Worm (Caenorhabditis elegans): ENCODE data around the gene nhr-288.

Gene nhr-288

ce11 chrV:18382590-18382989, at the start of gene nhr-288:
nhr-288 (minus strand) TSS chrV:18382690.
- TF ChIP-seq ets-7 (tag; optimal IDR thresholded peaks at IDR 0.05) (no peak), hmbx-1 (tag; optimal IDR thresholded peaks at IDR 0.05) (no peak), pes-1 (GFP tag; IDR thresholded peaks at IDR 0.05) (no peak), tbx-11 (GFP tag; IDR thresholded peaks at IDR 0.05) (no peak), aly-1 (tag; optimal IDR thresholded peaks at IDR 0.05) (no peak), hmg-4 (GFP tag; optimal IDR thresholded peaks at IDR 0.05) (no peak), sea-1 (GFP tag; conservative IDR thresholded peaks at IDR 0.05) (no peak), hnd-1 (tag; optimal IDR thresholded peaks at IDR 0.05) (no peak), scrt-1 (GFP tag; IDR thresholded peaks at IDR 0.05) (no peak), tra-4 (tag; optimal IDR thresholded peaks at IDR 0.05) (no peak), F13C5.2 (tag; optimal IDR thresholded peaks at IDR 0.05) (no peak), ama-1 (optimal IDR thresholded peaks at IDR 0.05) (no peak), ceh-13 (GFP tag; optimal IDR thresholded peaks at IDR 0.05) (no peak)

ce11 chrV:18431450-18431849, 49.0 kb upstream of the nhr-288 start, which contains the start of gene srw-82:
srw-82 (plus strand) TSS chrV:18431750.
- no peak for TF ChIP-seq sea-1 (GFP tag; conservative IDR thresholded peaks at IDR 0.05)
- no peak for TF ChIP-seq pes-1 (GFP tag; IDR thresholded peaks at IDR 0.05)
- TF ChIP-seq ceh-13 (GFP tag; optimal IDR thresholded peaks at IDR 0.05): no peak
- no peak for TF ChIP-seq hmbx-1 (tag; optimal IDR thresholded peaks at IDR 0.05)
- no peak for TF ChIP-seq tra-4 (tag; optimal IDR thresholded peaks at IDR 0.05)
- no peak for TF ChIP-seq scrt-1 (GFP tag; IDR thresholded peaks at IDR 0.05)
- TF ChIP-seq aly-1 (tag; optimal IDR thresholded peaks at IDR 0.05): no peak
- no peak for TF ChIP-seq ets-7 (tag; optimal IDR thresholded peaks at IDR 0.05)
- no peak for TF ChIP-seq ama-1 (optimal IDR thresholded peaks at IDR 0.05)
- no peak for TF ChIP-seq tbx-11 (GFP tag; IDR thresholded peaks at IDR 0.05)
- no peak for TF ChIP-seq F13C5.2 (tag; optimal IDR thresholded peaks at IDR 0.05)
- no peak for TF ChIP-seq tbx-37 (GFP tag; conservative IDR thresholded peaks at IDR 0.05)
- TF ChIP-seq flt-1 (GFP tag; IDR thresholded peaks at IDR 0.05): no peak
- TF ChIP-seq hnd-1 (tag; optimal IDR thresholded peaks at IDR 0.05): no peak
- TF ChIP-seq ceh-36 (tag; optimal IDR thresholded peaks at IDR 0.05): no peak
- no peak for TF ChIP-seq hmg-4 (GFP tag; optimal IDR thresholded peaks at IDR 0.05)
- no peak for TF ChIP-seq B0310.2 (tag; optimal IDR thresholded peaks at IDR 0.05)

- no peak for TF ChIP-seq ceh-13 (GFP tag; optimal IDR thresholded peaks at IDR 0.05)
- no peak for TF ChIP-seq F13C5.2 (tag; optimal IDR thresholded peaks at IDR 0.05)
- TF ChIP-seq scrt-1 (GFP tag; IDR thresholded peaks at IDR 0.05): no peak
- TF ChIP-seq flt-1 (GFP tag; IDR thresholded peaks at IDR 0.05): no peak
- no peak for TF ChIP-seq ama-1 (optimal IDR thresholded peaks at IDR 0.05)
- TF ChIP-seq B0310.2 (tag; optimal IDR thresholded peaks at IDR 0.05): no peak
- TF ChIP-seq tbx-11 (GFP tag; IDR thresholded peaks at IDR 0.05): no peak
- TF ChIP-seq hnd-1 (tag; optimal IDR thresholded peaks at IDR 0.05): no peak
- TF ChIP-seq ceh-36 (tag; optimal IDR thresholded peaks at IDR 0.05): no peak
- TF ChIP-seq sea-1 (GFP tag; conservative IDR thresholded peaks at IDR 0.05): no peak
- TF ChIP-seq ets-7 (tag; optimal IDR thresholded peaks at IDR 0.05): no peak
- TF ChIP-seq hmg-4 (GFP tag; optimal IDR thresholded peaks at IDR 0.05): no peak
- TF ChIP-seq aly-1 (tag; optimal IDR thresholded peaks at IDR 0.05): no peak
- TF ChIP-seq tra-4 (tag; optimal IDR thresholded peaks at IDR 0.05): no peak
- TF ChIP-seq pes-1 (GFP tag; IDR thresholded peaks at IDR 0.05): no peak
- TF ChIP-seq tbx-37 (GFP tag; conservative IDR thresholded peaks at IDR 0.05): no peak
Measured at ce11 chrV:18430826-18431225, 48.3 kb upstream of the nhr-288 start.

ce11 chrV:18426280-18426679, 43.8 kb upstream of the nhr-288 start, which contains the start of gene srw-83:
srw-83 (plus strand) TSS chrV:18426580.
- no peak for TF ChIP-seq tra-4 (tag; optimal IDR thresholded peaks at IDR 0.05)
- TF ChIP-seq scrt-1 (GFP tag; IDR thresholded peaks at IDR 0.05): no peak
- no peak for TF ChIP-seq ama-1 (optimal IDR thresholded peaks at IDR 0.05)
- no peak for TF ChIP-seq B0310.2 (tag; optimal IDR thresholded peaks at IDR 0.05)
- no peak for TF ChIP-seq tbx-37 (GFP tag; conservative IDR thresholded peaks at IDR 0.05)
- no peak for TF ChIP-seq hmbx-1 (tag; optimal IDR thresholded peaks at IDR 0.05)
- no peak for TF ChIP-seq F13C5.2 (tag; optimal IDR thresholded peaks at IDR 0.05)
- TF ChIP-seq hnd-1 (tag; optimal IDR thresholded peaks at IDR 0.05): no peak
- no peak for TF ChIP-seq sea-1 (GFP tag; conservative IDR thresholded peaks at IDR 0.05)
- no peak for TF ChIP-seq aly-1 (tag; optimal IDR thresholded peaks at IDR 0.05)
- no peak for TF ChIP-seq ceh-13 (GFP tag; optimal IDR thresholded peaks at IDR 0.05)
- no peak for TF ChIP-seq flt-1 (GFP tag; IDR thresholded peaks at IDR 0.05)
- no peak for TF ChIP-seq ceh-36 (tag; optimal IDR thresholded peaks at IDR 0.05)
- TF ChIP-seq pes-1 (GFP tag; IDR thresholded peaks at IDR 0.05): no peak
- no peak for TF ChIP-seq tbx-11 (GFP tag; IDR thresholded peaks at IDR 0.05)

ce11 chrV:18425544-18425943, 43.1 kb upstream of the nhr-288 start, which contains the start of gene ZK262.19:
ZK262.19 (minus strand) TSS chrV:18425644.
- no peak for TF ChIP-seq sea-1 (GFP tag; conservative IDR thresholded peaks at IDR 0.05)

ce11 chrV:18424471-18424870, 42.0 kb upstream of the nhr-288 start, which contains the start of gene ZK262.4:
ZK262.4 (minus strand) TSS chrV:18424571.
- TF ChIP-seq ceh-13 (GFP tag; optimal IDR thresholded peaks at IDR 0.05) (no peak), hmg-4 (GFP tag; optimal IDR thresholded peaks at IDR 0.05) (no peak), sea-1 (GFP tag; conservative IDR thresholded peaks at IDR 0.05) (no peak), ama-1 (optimal IDR thresholded peaks at IDR 0.05) (no peak), aly-1 (tag; optimal IDR thresholded peaks at IDR 0.05) (no peak), scrt-1 (GFP tag; IDR thresholded peaks at IDR 0.05) (no peak), hmbx-1 (tag; optimal IDR thresholded peaks at IDR 0.05) (no peak), flt-1 (GFP tag; IDR thresholded peaks at IDR 0.05) (no peak), tra-4 (tag; optimal IDR thresholded peaks at IDR 0.05) (no peak)

DNA sequence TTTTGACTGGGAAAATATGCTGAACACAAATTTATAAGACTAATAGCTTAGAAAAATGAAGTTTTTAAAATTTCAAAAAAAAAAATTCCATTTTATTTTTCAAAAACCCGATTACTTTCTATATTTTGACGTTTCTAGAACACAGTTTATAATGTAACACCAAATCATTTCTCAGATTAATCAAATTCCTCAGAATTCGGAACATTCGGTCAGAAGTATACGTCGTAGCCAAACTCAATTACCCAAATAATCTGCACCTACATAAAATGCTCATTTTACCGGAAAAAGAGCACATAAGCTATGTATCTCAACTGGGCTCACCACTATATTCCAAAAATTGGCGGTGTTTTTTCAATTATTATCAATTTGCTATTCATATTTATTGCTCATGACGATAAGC, 38.3 kb upstream of the nhr-288 start, which contains the start of gene srj-26:
TSS of gene srj-26 (plus strand) at position 301 of the 400 bp plus-strand sequence.
- no peak for TF ChIP-seq ceh-36 (tag; optimal IDR thresholded peaks at IDR 0.05)
- no peak for TF ChIP-seq pes-1 (GFP tag; IDR thresholded peaks at IDR 0.05)
- no peak for TF ChIP-seq ama-1 (optimal IDR thresholded peaks at IDR 0.05)
- TF ChIP-seq tbx-37 (GFP tag; conservative IDR thresholded peaks at IDR 0.05): no peak
- TF ChIP-seq hmg-4 (GFP tag; optimal IDR thresholded peaks at IDR 0.05): no peak
- no peak for TF ChIP-seq B0310.2 (tag; optimal IDR thresholded peaks at IDR 0.05)
- no peak for TF ChIP-seq ceh-13 (GFP tag; optimal IDR thresholded peaks at IDR 0.05)
- TF ChIP-seq ets-7 (tag; optimal IDR thresholded peaks at IDR 0.05): no peak
- no peak for TF ChIP-seq F13C5.2 (tag; optimal IDR thresholded peaks at IDR 0.05)
- TF ChIP-seq scrt-1 (GFP tag; IDR thresholded peaks at IDR 0.05): no peak
- TF ChIP-seq aly-1 (tag; optimal IDR thresholded peaks at IDR 0.05): no peak
- no peak for TF ChIP-seq flt-1 (GFP tag; IDR thresholded peaks at IDR 0.05)
- TF ChIP-seq tra-4 (tag; optimal IDR thresholded peaks at IDR 0.05): no peak
- TF ChIP-seq sea-1 (GFP tag; conservative IDR thresholded peaks at IDR 0.05): no peak
- no peak for TF ChIP-seq tbx-11 (GFP tag; IDR thresholded peaks at IDR 0.05)
- no peak for TF ChIP-seq hmbx-1 (tag; optimal IDR thresholded peaks at IDR 0.05)
- TF ChIP-seq hnd-1 (tag; optimal IDR thresholded peaks at IDR 0.05): no peak
